Worm (Caenorhabditis elegans): ENCODE data around the gene F46F5.16.

DNA sequence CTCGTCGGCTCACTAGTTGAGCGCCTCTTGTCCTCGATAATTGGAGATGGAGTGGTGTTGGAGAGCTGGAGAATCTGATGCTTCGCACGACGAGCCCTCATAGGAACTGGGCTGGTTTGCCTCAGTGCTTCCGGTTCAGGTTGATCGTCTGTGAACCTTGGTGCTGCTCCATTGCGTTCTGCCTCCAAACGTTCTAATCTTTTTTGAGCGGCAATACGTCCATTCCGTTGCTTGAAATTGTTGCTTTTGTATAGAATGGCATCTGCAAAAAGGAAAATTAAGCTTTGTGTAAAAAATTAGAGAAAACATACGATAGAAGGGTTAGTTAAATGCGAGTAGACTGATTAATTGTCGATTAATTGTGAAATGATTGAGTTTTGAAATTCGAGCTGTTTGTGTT lies 25.9 kb downstream of the F46F5.16 start, which contains the start of gene F46F5.5:
- TF ChIP-seq egl-13 (tag; optimal IDR thresholded peaks at IDR 0.05), result no peak
- no peak for TF ChIP-seq swsn-7 (tag; optimal IDR thresholded peaks at IDR 0.05)
- TF ChIP-seq isw-1 (GFP tag; IDR thresholded peaks at IDR 0.05), result no peak
- no peak for TF ChIP-seq ama-1 (optimal IDR thresholded peaks at IDR 0.05)

All from whole organism, L1 larva.